Worm (Caenorhabditis elegans) whole organism, late embryonic: ENCODE results near the gene srz-37.

Source experiments
- C08G9.2 ChIP-seq: sonication (generic microtip); optimal IDR thresholded peaks from 2 replicates; lab custom pipeline; 2016; ENCODE audit warnings: mild to moderate bottlenecking, missing genetic modification characterization, moderate library complexity, missing compliant biosample characterization
- C38D4.7 ChIP-seq: fragments of 200-800 bp; sonication (Bioruptor generic); optimal IDR thresholded peaks from 2 replicates; lab custom pipeline; 2018; ENCODE audit warnings: mild to moderate bottlenecking, missing genetic modification characterization, moderate library complexity, missing compliant biosample characterization
- F13H6.1 ChIP-seq: sonication (generic microtip); optimal IDR thresholded peaks from 2 replicates; lab custom pipeline; 2016; ENCODE audit warnings: missing genetic modification characterization, missing compliant biosample characterization
- T23F11.4 ChIP-seq: fragments of 200-800 bp; sonication (Bioruptor generic); optimal IDR thresholded peaks from 2 replicates; lab custom pipeline; 2018; ENCODE audit warnings: mild to moderate bottlenecking, missing genetic modification characterization, missing compliant biosample characterization
- Y22D7AL.16 ChIP-seq: sonication (generic microtip); optimal IDR thresholded peaks from 2 replicates; lab custom pipeline; 2016; ENCODE audit warnings: missing genetic modification characterization, missing compliant biosample characterization
- ahr-1 ChIP-seq: sonication (generic microtip); optimal IDR thresholded peaks from 2 replicates; lab custom pipeline; 2016; ENCODE audit warnings: missing genetic modification characterization, missing compliant biosample characterization
- ama-1 ChIP-seq: fragments of 150-350 bp; optimal IDR thresholded peaks from 2 replicates; lab custom pipeline; 2014
- ceh-18 ChIP-seq: sonication (generic microtip); optimal IDR thresholded peaks from 2 replicates; lab custom pipeline; 2016; ENCODE audit warnings: missing genetic modification characterization, missing compliant biosample characterization
- ceh-24 ChIP-seq: sonication (generic microtip); optimal IDR thresholded peaks from 2 replicates; lab custom pipeline; 2016; ENCODE audit warnings: mild to moderate bottlenecking, missing genetic modification characterization, missing compliant biosample characterization
- ceh-31 ChIP-seq: sonication (generic microtip); optimal IDR thresholded peaks from 2 replicates; lab custom pipeline; 2016; ENCODE audit warnings: missing genetic modification characterization, missing compliant biosample characterization
- ceh-34 ChIP-seq: sonication (generic microtip); optimal IDR thresholded peaks from 2 replicates; lab custom pipeline; 2016; ENCODE audit warnings: mild to moderate bottlenecking, missing genetic modification characterization, missing compliant biosample characterization
- ceh-45 ChIP-seq: fragments of 200-800 bp; sonication (Bioruptor generic); IDR thresholded peaks from 2 replicates; pipeline ENCODE4 v1.3.6; 2022; ENCODE audit warnings: missing genetic modification reagents, missing genetic modification characterization, missing compliant biosample characterization
- ceh-9 ChIP-seq: sonication (generic microtip); optimal IDR thresholded peaks from 2 replicates; lab custom pipeline; 2016; ENCODE audit warnings: mild to moderate bottlenecking, missing genetic modification characterization, inconsistent platforms, missing compliant biosample characterization
- che-1 ChIP-seq: sonication (generic microtip); optimal IDR thresholded peaks from 2 replicates; lab custom pipeline; 2016; ENCODE audit warnings: mild to moderate bottlenecking, missing genetic modification characterization, missing compliant biosample characterization
- dve-1 ChIP-seq: sonication (generic microtip); optimal IDR thresholded peaks from 2 replicates; lab custom pipeline; 2017; ENCODE audit warnings: antibody characterized with exemption, mild to moderate bottlenecking, missing genetic modification characterization, missing compliant biosample characterization
- elt-2 ChIP-seq: sonication (generic microtip); optimal IDR thresholded peaks from 2 replicates; lab custom pipeline; 2016; ENCODE audit warnings: missing genetic modification reagents, missing genetic modification characterization, missing compliant biosample characterization
- eyg-1 ChIP-seq: sonication (generic microtip); optimal IDR thresholded peaks from 2 replicates; lab custom pipeline; 2016; ENCODE audit warnings: missing genotype, missing genetic modification characterization, missing compliant biosample characterization
- fax-1 ChIP-seq: sonication (generic microtip); optimal IDR thresholded peaks from 2 replicates; lab custom pipeline; 2016; ENCODE audit warnings: missing genotype, missing genetic modification characterization, missing compliant biosample characterization
- gmeb-2 ChIP-seq: sonication (generic microtip); optimal IDR thresholded peaks from 2 replicates; lab custom pipeline; 2016; ENCODE audit warnings: missing genetic modification characterization, inconsistent platforms, missing compliant biosample characterization
- hlh-15 ChIP-seq: sonication (generic microtip); optimal IDR thresholded peaks from 2 replicates; lab custom pipeline; 2016; ENCODE audit warnings: missing genetic modification characterization, missing compliant biosample characterization
- hlh-6 ChIP-seq: sonication (generic microtip); optimal IDR thresholded peaks from 2 replicates; lab custom pipeline; 2016; ENCODE audit warnings: missing genotype, missing genetic modification characterization, missing compliant biosample characterization
- lim-6 ChIP-seq: sonication (generic microtip); optimal IDR thresholded peaks from 2 replicates; lab custom pipeline; 2016; ENCODE audit warnings: missing genetic modification characterization, missing compliant biosample characterization
- nfya-1 ChIP-seq: sonication (generic microtip); optimal IDR thresholded peaks from 2 replicates; lab custom pipeline; 2017; ENCODE audit warnings: missing genetic modification characterization, mild to moderate bottlenecking, missing compliant biosample characterization, antibody characterized with exemption, moderate library complexity
- odd-2 ChIP-seq: sonication (generic microtip); optimal IDR thresholded peaks from 2 replicates; lab custom pipeline; 2017; ENCODE audit warnings: antibody characterized with exemption, mild to moderate bottlenecking, missing genetic modification characterization, missing compliant biosample characterization
- pha-2 ChIP-seq: sonication (generic microtip); optimal IDR thresholded peaks from 2 replicates; lab custom pipeline; 2017; ENCODE audit warnings: mild to moderate bottlenecking, missing genetic modification characterization, missing compliant biosample characterization
- pha-4 ChIP-seq: fragments of 150-350 bp; optimal IDR thresholded peaks from 2 replicates; lab custom pipeline; 2018; ENCODE audit warnings: missing biosample characterization, missing genetic modification reagents, missing genetic modification characterization
- pqm-1 ChIP-seq: sonication (generic microtip); optimal IDR thresholded peaks from 2 replicates; lab custom pipeline; 2016; ENCODE audit warnings: missing genetic modification characterization, missing compliant biosample characterization
- ref-2 ChIP-seq: sonication (generic microtip); optimal IDR thresholded peaks from 2 replicates; lab custom pipeline; 2016; ENCODE audit warnings: missing genetic modification characterization, missing compliant biosample characterization
- rnt-1 ChIP-seq: sonication (generic microtip); optimal IDR thresholded peaks from 2 replicates; lab custom pipeline; 2016; ENCODE audit warnings: missing genetic modification characterization, missing compliant biosample characterization
- sox-4 ChIP-seq: sonication (generic microtip); optimal IDR thresholded peaks from 2 replicates; lab custom pipeline; 2017; ENCODE audit warnings: mild to moderate bottlenecking, missing genetic modification characterization, inconsistent platforms, missing compliant biosample characterization
- syd-9 ChIP-seq: sonication (generic microtip); optimal IDR thresholded peaks from 2 replicates; lab custom pipeline; 2016; ENCODE audit warnings: mild to moderate bottlenecking, missing genetic modification characterization, moderate library complexity, missing compliant biosample characterization
- tbx-2 ChIP-seq: sonication (generic microtip); optimal IDR thresholded peaks from 2 replicates; lab custom pipeline; 2016; ENCODE audit warnings: missing genetic modification characterization, missing compliant biosample characterization
- tbx-7 ChIP-seq: sonication (generic microtip); optimal IDR thresholded peaks from 2 replicates; lab custom pipeline; 2016; ENCODE audit warnings: missing genotype, missing genetic modification characterization, missing compliant biosample characterization
- ttx-3 ChIP-seq: sonication (generic microtip); optimal IDR thresholded peaks from 2 replicates; lab custom pipeline; 2016; ENCODE audit warnings: missing genetic modification reagents, missing genetic modification characterization, missing compliant biosample characterization
- unc-3 ChIP-seq, 2 experiments: fragments of 200-800 bp in 1 of 2; sonication (Bioruptor generic) in 1 of 2; sonication (generic microtip) in 1 of 2; conservative IDR thresholded peaks in 1 of 2; optimal IDR thresholded peaks in 1 of 2; 2 replicates each; pipeline versions ENCODE4 v1.3.6 to Lab custom; 2016 to 2022; ENCODE audit warnings: missing compliant biosample characterization in 2 of 2, missing genetic modification characterization in 2 of 2, missing genetic modification reagents in 1 of 2
- unc-42 ChIP-seq: sonication (generic microtip); optimal IDR thresholded peaks from 2 replicates; lab custom pipeline; 2016; ENCODE audit warnings: missing genotype, missing genetic modification characterization, missing compliant biosample characterization
- unc-55 ChIP-seq: sonication (generic microtip); optimal IDR thresholded peaks from 2 replicates; lab custom pipeline; 2017; ENCODE audit warnings: missing biosample characterization, missing genetic modification reagents, missing genetic modification characterization
- unc-86 ChIP-seq: sonication (generic microtip); optimal IDR thresholded peaks from 2 replicates; lab custom pipeline; 2016; ENCODE audit warnings: missing genetic modification characterization, missing compliant biosample characterization
- zip-5 ChIP-seq: sonication (generic microtip); optimal IDR thresholded peaks from 2 replicates; lab custom pipeline; 2016; ENCODE audit warnings: missing genetic modification characterization, missing compliant biosample characterization
- ztf-16 ChIP-seq: sonication (generic microtip); optimal IDR thresholded peaks from 2 replicates; lab custom pipeline; 2017; ENCODE audit warnings: missing genetic modification characterization, missing compliant biosample characterization

Gene srz-37

DNA sequence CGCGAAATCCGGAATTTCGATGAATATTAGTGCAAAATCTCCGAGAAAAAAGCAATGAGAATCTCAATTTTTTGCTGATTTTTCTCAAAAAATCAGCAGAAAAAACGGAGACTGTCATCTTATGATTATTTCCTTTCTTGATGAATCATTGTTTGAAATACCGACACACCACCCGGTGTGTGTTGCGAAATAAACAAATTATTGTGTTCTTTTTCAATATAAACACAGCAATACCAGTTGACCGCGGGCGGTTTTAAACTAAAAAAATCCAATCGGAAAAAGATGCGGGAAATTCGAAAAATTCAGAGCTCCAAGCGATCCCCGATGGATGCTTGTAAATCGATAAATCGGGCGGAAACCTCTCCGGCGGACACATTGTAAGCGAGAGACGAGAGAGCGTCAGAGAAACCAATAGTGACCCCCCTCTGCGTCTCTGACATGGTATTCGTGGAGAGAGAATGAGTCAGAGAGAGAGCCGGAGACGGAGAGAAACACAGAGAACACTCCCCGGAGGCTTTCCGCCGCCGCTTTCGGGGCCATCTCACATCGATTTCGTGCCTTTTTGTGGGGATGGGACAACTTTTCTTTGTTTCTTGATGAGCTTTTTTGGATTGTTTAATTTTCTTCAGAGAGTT is 33.9 kb upstream of the srz-37 start (continued):
- TF ChIP-seq unc-3 (GFP tag; conservative IDR thresholded peaks at IDR 0.05; lab: Robert Waterston, UW) (no peak), unc-3 (tag; optimal IDR thresholded peaks at IDR 0.05; lab: Kevin White, UChicago) (no peak), ama-1 (no peak), C38D4.7 (no peak), ahr-1 (tag; lab: Kevin White, UChicago) (no peak), Y22D7AL.16 (tag; lab: Kevin White, UChicago) (no peak), ceh-18 (tag; lab: Kevin White, UChicago) (peak; percentile 23), ref-2 (peak; percentile 33), fax-1 (tag; lab: Kevin White, UChicago) (no peak), ceh-31 (tag; lab: Kevin White, UChicago) (peak; percentile 71), tbx-7 (tag; lab: Kevin White, UChicago) (no peak), dve-1 (tag; lab: Kevin White, UChicago) (no peak), F13H6.1 (peak; percentile 50), ztf-16 (no peak), unc-55 (GFP tag; lab: Kevin White, UChicago) (peak; percentile 87), sox-4 (tag; lab: Kevin White, UChicago) (no peak), ttx-3 (tag; lab: Kevin White, UChicago) (no peak), che-1 (tag; lab: Kevin White, UChicago) (no peak), pha-4 (no peak), nfya-1 (tag; lab: Kevin White, UChicago) (peak; percentile 79), rnt-1 (tag; lab: Kevin White, UChicago) (no peak), T23F11.4 (GFP tag; lab: Kevin White, UChicago) (no peak), tbx-2 (tag; lab: Kevin White, UChicago) (peak; percentile 33), pha-2 (no peak), hlh-15 (tag; lab: Kevin White, UChicago) (no peak)
- TF ChIP-seq, all 69 proteins: peak for 11

DNA sequence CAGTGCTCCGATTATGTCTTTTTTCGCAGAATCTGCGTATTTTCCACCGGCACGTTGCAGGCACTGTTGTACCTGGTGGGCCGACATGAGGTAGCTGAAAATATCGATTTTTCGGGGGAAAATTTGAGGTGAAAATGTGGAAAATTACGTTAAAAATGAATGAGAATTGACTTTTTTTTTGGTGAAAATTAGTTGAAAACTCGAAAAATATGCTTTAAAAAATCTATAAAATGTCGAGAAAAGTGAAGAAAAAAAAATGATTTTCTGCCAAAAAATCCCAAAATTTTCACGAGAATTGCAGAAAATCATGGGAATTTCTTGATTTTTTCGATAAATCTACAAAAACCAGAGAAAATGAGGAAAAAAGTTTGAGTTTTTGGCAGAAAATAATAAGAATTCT is 32.8 kb upstream of the srz-37 start, which contains the start of gene tsg-101:
Gene tsg-101, minus strand, starts transcription at position 101 of the 400 bp plus-strand sequence.
- TF ChIP-seq ref-2: no peak
- TF ChIP-seq hlh-6 (tag; lab: Kevin White, UChicago): no peak
- TF ChIP-seq eyg-1 (tag; lab: Kevin White, UChicago): no peak
- no peak for TF ChIP-seq pha-4
- TF ChIP-seq unc-42: no peak
- no peak for TF ChIP-seq gmeb-2 (tag; lab: Kevin White, UChicago)
- no peak for TF ChIP-seq tbx-7 (tag; lab: Kevin White, UChicago)
- TF ChIP-seq ceh-34 (tag; lab: Kevin White, UChicago): no peak
- TF ChIP-seq ztf-16: no peak
- no peak for TF ChIP-seq ceh-9 (tag; lab: Kevin White, UChicago)
- TF ChIP-seq pqm-1 (tag; lab: Kevin White, UChicago): no peak
- TF ChIP-seq lim-6 (tag; lab: Kevin White, UChicago): no peak
- no peak for TF ChIP-seq unc-86 (tag; lab: Kevin White, UChicago)
- TF ChIP-seq ceh-24: no peak
- TF ChIP-seq Y22D7AL.16 (tag; lab: Kevin White, UChicago): no peak
- no peak for TF ChIP-seq ceh-45 (GFP tag; lab: Robert Waterston, UW)
- TF ChIP-seq unc-55 (GFP tag; lab: Kevin White, UChicago): no peak
- no peak for TF ChIP-seq zip-5 (tag; lab: Kevin White, UChicago)
- no peak for TF ChIP-seq ceh-31 (tag; lab: Kevin White, UChicago)
- no peak for TF ChIP-seq syd-9 (tag; lab: Kevin White, UChicago)
- TF ChIP-seq, all 69 proteins: peak for 0

DNA sequence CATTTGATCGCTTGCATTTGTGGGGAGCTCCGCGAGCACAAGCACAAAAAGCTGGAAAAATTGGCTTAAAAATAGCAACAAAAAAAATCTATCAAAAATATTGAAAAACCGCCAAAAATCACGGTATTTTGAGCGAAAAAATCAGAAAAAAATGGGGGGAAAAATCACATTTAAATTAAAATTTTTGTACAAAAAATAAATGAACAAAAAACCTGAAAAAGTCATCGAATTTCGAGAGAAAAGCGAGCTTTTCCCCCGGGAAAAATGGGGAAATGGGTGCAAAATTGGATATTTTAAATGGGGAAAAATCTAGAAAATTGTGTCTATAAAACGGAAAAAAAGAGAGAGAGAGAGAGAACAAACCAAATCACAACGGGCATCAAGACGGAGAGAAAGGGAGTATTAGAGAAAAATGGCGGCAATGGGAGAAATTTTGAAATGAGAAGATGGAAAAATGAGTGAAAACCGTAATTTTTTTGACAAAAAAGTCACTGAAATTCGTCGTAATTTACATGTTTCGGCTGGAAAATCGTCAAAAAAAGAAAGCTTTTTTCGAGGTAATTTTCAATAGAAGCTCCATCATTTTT is 27.9 kb upstream of the srz-37 start, which contains the start of gene ced-10:
Gene ced-10, minus strand, starts transcription at position 51 of the 587 bp plus-strand sequence.
- no peak for TF ChIP-seq ceh-18 (tag; lab: Kevin White, UChicago)
- TF ChIP-seq odd-2: no peak
- TF ChIP-seq sox-4 (tag; lab: Kevin White, UChicago): no peak
- TF ChIP-seq tbx-2 (tag; lab: Kevin White, UChicago): no peak
- no peak for TF ChIP-seq che-1 (tag; lab: Kevin White, UChicago)
- TF ChIP-seq C08G9.2 (tag; lab: Kevin White, UChicago): no peak
- no peak for TF ChIP-seq elt-2 (tag; lab: Kevin White, UChicago)
